Worm (Caenorhabditis elegans) whole organism, L2 larva: ENCODE measurements around the gene odr-3.

ENCODE experiments used
- ama-1 ChIP-seq: fragments of 150-350 bp; optimal IDR thresholded peaks from 2 replicates; lab custom pipeline; 2018; ENCODE audit warnings: inconsistent platforms
- blmp-1 ChIP-seq: sonication (generic microtip); optimal IDR thresholded peaks from 2 replicates; lab custom pipeline; 2017; ENCODE audit warnings: missing genetic modification characterization, mild to moderate bottlenecking, missing compliant biosample characterization, antibody characterized with exemption, moderate library complexity; ENCODE audit not compliant: insufficient read depth
- dmd-4 ChIP-seq: sonication (generic microtip); optimal IDR thresholded peaks from 2 replicates; lab custom pipeline; 2017; ENCODE audit warnings: missing biosample characterization, missing genetic modification characterization
- lin-39 ChIP-seq: fragments of 150-350 bp; optimal IDR thresholded peaks from 2 replicates; lab custom pipeline; 2014; ENCODE audit warnings: missing biosample characterization, missing genetic modification reagents, missing genetic modification characterization
- mab-5 ChIP-seq: fragments of 150-350 bp; optimal IDR thresholded peaks from 2 replicates; lab custom pipeline; 2014; ENCODE audit warnings: missing biosample characterization, missing genetic modification characterization
- mdl-1 ChIP-seq, 2 experiments: fragments of 150-350 bp in 1 of 2; sonication (generic microtip) in 1 of 2; optimal IDR thresholded peaks; 2 replicates each; lab custom pipeline; 2017; ENCODE audit warnings: missing biosample characterization in 2 of 2, missing genetic modification characterization in 2 of 2
- nhr-12 ChIP-seq: fragments of 150-350 bp; optimal IDR thresholded peaks from 2 replicates; lab custom pipeline; 2014; ENCODE audit warnings: missing biosample characterization, missing genetic modification characterization
- nhr-237 ChIP-seq: fragments of 150-350 bp; optimal IDR thresholded peaks from 2 replicates; lab custom pipeline; 2014; ENCODE audit warnings: missing biosample characterization, missing genetic modification characterization
- nhr-25 ChIP-seq: fragments of 150-350 bp; sonication (generic microtip); optimal IDR thresholded peaks from 3 replicates; lab custom pipeline; 2014; ENCODE audit warnings: missing biosample characterization, missing genetic modification characterization
- nhr-77 ChIP-seq: fragments of 150-350 bp; optimal IDR thresholded peaks from 2 replicates; lab custom pipeline; 2014; ENCODE audit warnings: missing biosample characterization, missing genetic modification characterization
- ztf-4 ChIP-seq: fragments of 150-350 bp; optimal IDR thresholded peaks from 2 replicates; lab custom pipeline; 2014; ENCODE audit warnings: missing biosample characterization, missing genetic modification characterization

DNA sequence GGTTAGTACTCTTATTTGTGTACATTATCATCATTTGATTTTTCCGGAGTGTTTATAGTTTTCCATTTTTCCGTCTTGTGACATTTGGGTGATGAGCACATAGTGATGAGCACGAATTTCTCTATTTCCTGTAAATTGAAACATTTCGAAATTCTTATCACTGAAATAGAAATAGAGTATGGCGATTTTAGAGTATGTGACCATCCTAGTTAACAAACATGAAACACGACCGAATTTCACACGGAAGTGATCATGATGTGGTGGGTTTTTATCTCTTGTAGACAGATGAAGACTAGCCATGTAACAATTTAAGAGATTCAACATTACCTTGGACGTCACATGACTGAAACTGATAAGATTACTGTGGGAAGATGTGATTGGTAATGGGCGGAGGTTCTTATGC is 19.9 kb upstream of the odr-3 start:
- no peak for TF ChIP-seq nhr-237 (tag; lab: Kevin White, UChicago)
- no peak for TF ChIP-seq nhr-12 (tag; lab: Kevin White, UChicago)
- TF ChIP-seq nhr-25 (tag; lab: Kevin White, UChicago) = no peak
- TF ChIP-seq dmd-4 (tag; lab: Kevin White, UChicago) = no peak
- no peak for TF ChIP-seq blmp-1
- TF ChIP-seq mab-5 (tag; lab: Kevin White, UChicago) = no peak
- no peak for TF ChIP-seq lin-39 (tag; lab: Kevin White, UChicago)
- no peak for TF ChIP-seq mdl-1 (tag; optimal IDR thresholded peaks at IDR 0.05; lab: Kevin White, UChicago)
- no peak for TF ChIP-seq ama-1 (lab: Kevin White, UChicago)
- TF ChIP-seq ztf-4 (tag; lab: Kevin White, UChicago) = no peak
- TF ChIP-seq nhr-77 = no peak
